Worm (Caenorhabditis elegans) whole organism, L1 larva: ENCODE data around the gene F55B11.6.

Experiments
- C04F5.9 ChIP-seq: sonication (generic microtip); optimal IDR thresholded peaks from 2 replicates; lab custom pipeline; 2016; ENCODE audit warnings: missing genetic modification characterization, missing compliant biosample characterization
- C16A3.4 ChIP-seq: fragments of 150-350 bp; optimal IDR thresholded peaks from 2 replicates; lab custom pipeline; 2014; ENCODE audit warnings: missing biosample characterization, missing genetic modification characterization
- Y116A8C.19 ChIP-seq: sonication (generic microtip); optimal IDR thresholded peaks from 2 replicates; lab custom pipeline; 2016; ENCODE audit warnings: missing compliant biosample characterization, missing genetic modification characterization, borderline replicate concordance
- aha-1 ChIP-seq: fragments of 150-350 bp; optimal IDR thresholded peaks from 2 replicates; lab custom pipeline; 2014; ENCODE audit warnings: missing biosample characterization, missing genetic modification characterization
- aly-2 ChIP-seq: fragments of 150-350 bp; optimal IDR thresholded peaks from 2 replicates; lab custom pipeline; 2014; ENCODE audit warnings: missing biosample characterization, missing genetic modification characterization
- blmp-1 ChIP-seq: fragments of 150-350 bp; optimal IDR thresholded peaks from 2 replicates; lab custom pipeline; 2014; ENCODE audit warnings: missing biosample characterization, missing genetic modification characterization
- ceh-63 ChIP-seq: fragments of 200-800 bp; sonication (Bioruptor generic); optimal IDR thresholded peaks from 2 replicates; lab custom pipeline; 2018; ENCODE audit warnings: mild to moderate bottlenecking, missing genetic modification characterization, missing compliant biosample characterization
- ceh-8 ChIP-seq: fragments of 200-800 bp; sonication (Bioruptor generic); optimal IDR thresholded peaks from 2 replicates; lab custom pipeline; 2018; ENCODE audit warnings: mild to moderate bottlenecking, missing genetic modification characterization, moderate library complexity, missing compliant biosample characterization
- efl-1 ChIP-seq, 4 experiments: fragments of 150-350 bp; optimal IDR thresholded peaks in 3 of 4; peaks in 1 of 4; 1 replicate in 1 of 4; 2 replicates in 3 of 4; lab custom pipeline; 2014; ENCODE audit warnings: missing biosample characterization in 2 of 4, missing genetic modification characterization in 2 of 4, missing genetic modification reagents in 2 of 4
- efl-3 ChIP-seq: fragments of 200-800 bp; sonication (Bioruptor generic); optimal IDR thresholded peaks from 2 replicates; lab custom pipeline; 2018; ENCODE audit warnings: mild to moderate bottlenecking, missing genetic modification characterization, missing compliant biosample characterization
- elt-3 ChIP-seq, 6 experiments: fragments of 150-350 bp in 1 of 6; sonication (generic microtip); optimal IDR thresholded peaks; 2 replicates each; lab custom pipeline; 2017 to 2018; ENCODE audit warnings: missing biosample characterization in 6 of 6, missing genetic modification characterization in 6 of 6, inconsistent platforms in 1 of 6
- ets-5 ChIP-seq: fragments of 200-800 bp; sonication (Bioruptor generic); IDR thresholded peaks from 2 replicates; pipeline ENCODE4 v1.3.6; 2022; ENCODE audit warnings: missing genetic modification characterization, missing compliant biosample characterization
- lin-35 ChIP-seq, 2 experiments: fragments of 150-350 bp; optimal IDR thresholded peaks; 2 replicates each; lab custom pipeline; 2014; ENCODE audit warnings: missing biosample characterization in 2 of 2, missing genetic modification characterization in 2 of 2, missing genetic modification reagents in 2 of 2
- lir-3 ChIP-seq: sonication (generic microtip); optimal IDR thresholded peaks from 2 replicates; lab custom pipeline; 2016; ENCODE audit warnings: mild to moderate bottlenecking, missing genetic modification characterization, moderate library complexity, missing compliant biosample characterization; ENCODE audit not compliant: poor library complexity
- mab-9 ChIP-seq: fragments of 200-800 bp; sonication (Bioruptor generic); IDR thresholded peaks from 2 replicates; pipeline ENCODE4 v1.3.6; 2022; ENCODE audit warnings: missing genetic modification reagents, missing genetic modification characterization, missing compliant biosample characterization
- mef-2 ChIP-seq: fragments of 150-350 bp; optimal IDR thresholded peaks from 2 replicates; lab custom pipeline; 2014; ENCODE audit warnings: missing biosample characterization, missing genetic modification characterization
- mep-1 ChIP-seq: fragments of 150-350 bp; optimal IDR thresholded peaks from 2 replicates; lab custom pipeline; 2014; ENCODE audit warnings: missing biosample characterization, missing genetic modification characterization
- nhr-11 ChIP-seq: fragments of 150-350 bp; optimal IDR thresholded peaks from 2 replicates; lab custom pipeline; 2014; ENCODE audit warnings: missing biosample characterization, missing genetic modification characterization
- nhr-237 ChIP-seq: fragments of 150-350 bp; optimal IDR thresholded peaks from 2 replicates; lab custom pipeline; 2014; ENCODE audit warnings: missing biosample characterization, missing genetic modification characterization
- nhr-85 ChIP-seq: sonication (generic microtip); peaks from one replicate; lab custom pipeline; 2016; ENCODE audit warnings: missing genetic modification characterization, inconsistent platforms, missing compliant biosample characterization
- skn-1 ChIP-seq: fragments of 150-350 bp; optimal IDR thresholded peaks from 2 replicates; lab custom pipeline; 2014; ENCODE audit warnings: missing biosample characterization, missing genetic modification characterization
- snpc-4 ChIP-seq: fragments of 150-350 bp; optimal IDR thresholded peaks from 2 replicates; lab custom pipeline; 2014; ENCODE audit warnings: missing biosample characterization, missing genetic modification characterization
- snu-23 ChIP-seq: sonication (generic microtip); optimal IDR thresholded peaks from 2 replicates; lab custom pipeline; 2016; ENCODE audit warnings: missing genetic modification characterization, missing compliant biosample characterization
- sup-37 ChIP-seq: fragments of 200-800 bp; sonication (Bioruptor generic); optimal IDR thresholded peaks from 2 replicates; lab custom pipeline; 2018; ENCODE audit warnings: mild to moderate bottlenecking, missing genetic modification characterization, missing compliant biosample characterization
- tbx-2 ChIP-seq: sonication (generic microtip); optimal IDR thresholded peaks from 2 replicates; lab custom pipeline; 2016; ENCODE audit warnings: missing genetic modification characterization, missing compliant biosample characterization
- tlp-1 ChIP-seq: fragments of 150-350 bp; optimal IDR thresholded peaks from 2 replicates; lab custom pipeline; 2014; ENCODE audit warnings: missing biosample characterization, missing genetic modification characterization
- unc-30 ChIP-seq: sonication (generic microtip); optimal IDR thresholded peaks from 2 replicates; lab custom pipeline; 2017; ENCODE audit warnings: missing biosample characterization, missing genetic modification characterization
- xbp-1 ChIP-seq: sonication (generic microtip); optimal IDR thresholded peaks from 2 replicates; lab custom pipeline; 2016; ENCODE audit warnings: missing genetic modification characterization, missing compliant biosample characterization
- zag-1 ChIP-seq: fragments of 150-350 bp; optimal IDR thresholded peaks from 2 replicates; lab custom pipeline; 2014; ENCODE audit warnings: missing biosample characterization, missing genetic modification characterization
- ztf-4 ChIP-seq: fragments of 150-350 bp; optimal IDR thresholded peaks from 2 replicates; lab custom pipeline; 2014; ENCODE audit warnings: missing biosample characterization, missing genetic modification characterization

Gene F55B11.6

ce11 chrIV:14393838-14394237 lies 23.2 kb downstream of the F55B11.6 start, which contains the start of gene clc-8:
TSS of gene clc-8 (plus strand) at chrIV:14394138.
- TF ChIP-seq efl-1 (optimal IDR thresholded peaks at IDR 0.05; lab: Kevin White, UChicago) (no peak), efl-1 (GFP tag; optimal IDR thresholded peaks at IDR 0.05 in 1 of 2; lab: Kevin White, UChicago) (peak in 1 of 2 experiments; percentile 7), ztf-4 (no peak)

ce11 chrIV:14391746-14392145 lies 25.3 kb downstream of the F55B11.6 start:
- TF ChIP-seq aly-2 (no peak), snu-23 (GFP tag; lab: Kevin White, UChicago) (peak; percentile 5), nhr-85 (tag; lab: Kevin White, UChicago) (peak; percentile 27), blmp-1 (tag; lab: Kevin White, UChicago) (peak; percentile 95)

- TF ChIP-seq snpc-4 = no peak
- TF ChIP-seq ceh-8 (GFP tag; lab: Kevin White, UChicago) = no peak
- TF ChIP-seq unc-30 (tag; lab: Kevin White, UChicago) = no peak
These were observed 25.8 kb downstream of the F55B11.6 start for ce11 chrIV:14391268-14391667.

DNA sequence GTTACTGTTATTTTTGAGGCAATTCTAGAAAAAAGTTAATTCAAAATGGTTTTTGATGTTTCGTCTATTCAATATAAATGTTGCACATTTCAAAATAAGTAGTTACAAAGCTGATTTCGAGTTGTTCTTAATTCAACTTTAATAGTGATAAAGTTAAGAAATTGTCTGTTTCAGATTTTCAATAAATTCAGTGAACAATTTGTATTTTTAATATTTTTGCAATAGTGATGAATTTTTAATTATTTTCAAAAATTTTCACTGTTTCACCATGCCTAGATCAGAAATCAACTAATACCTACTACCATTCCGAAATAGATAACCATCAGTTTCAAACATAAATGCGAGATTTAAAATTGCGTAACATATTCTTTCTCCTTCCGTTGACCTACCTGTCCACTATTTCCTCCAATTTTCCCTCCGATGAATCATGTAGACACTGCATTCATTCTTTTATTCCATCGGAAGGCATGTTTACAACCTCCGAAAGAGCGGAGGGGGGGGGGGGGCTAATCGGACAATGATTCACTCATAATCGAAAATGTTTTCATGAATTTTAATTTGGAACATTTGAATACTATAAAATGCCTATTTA lies 26.9 kb downstream of the F55B11.6 start:
- TF ChIP-seq efl-3 (GFP tag; lab: Kevin White, UChicago) (no peak), C04F5.9 (no peak), nhr-85 (tag; lab: Kevin White, UChicago) (peak; percentile 62), aha-1 (tag; lab: Kevin White, UChicago) (no peak), snu-23 (GFP tag; lab: Kevin White, UChicago) (no peak), nhr-237 (no peak), zag-1 (tag; lab: Kevin White, UChicago) (no peak), ceh-63 (no peak), tlp-1 (no peak), sup-37 (GFP tag; lab: Kevin White, UChicago) (no peak), efl-1 (optimal IDR thresholded peaks at IDR 0.05; lab: Kevin White, UChicago) (no peak), efl-1 (GFP tag; optimal IDR thresholded peaks at IDR 0.05 in 1 of 2; lab: Kevin White, UChicago) (no peak), blmp-1 (tag; lab: Kevin White, UChicago) (peak; percentile 77), C16A3.4 (tag; lab: Kevin White, UChicago) (no peak), mef-2 (no peak), tbx-2 (tag; lab: Kevin White, UChicago) (no peak), mab-9 (GFP tag; lab: Robert Waterston, UW) (no peak), lir-3 (tag; lab: Kevin White, UChicago) (no peak)

DNA sequence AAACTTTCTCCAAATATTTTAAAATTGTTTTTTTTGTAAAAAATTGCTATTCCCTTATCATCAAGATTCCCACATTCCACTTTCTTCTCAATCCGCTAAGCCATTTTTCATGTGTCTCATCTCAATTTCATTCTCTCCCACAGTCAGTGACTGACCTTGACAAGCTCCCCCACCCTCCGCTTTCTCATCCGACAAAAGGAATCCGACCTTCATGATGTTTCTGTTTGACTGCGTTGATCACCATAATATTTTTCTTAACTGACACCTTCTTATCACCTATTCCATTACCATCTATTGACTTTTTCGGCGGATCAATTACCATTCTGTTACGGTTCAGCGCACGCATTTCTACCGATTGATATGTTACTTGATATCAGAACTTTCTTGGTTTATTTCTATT lies 28.0 kb downstream of the F55B11.6 start:
- TF ChIP-seq efl-3 (GFP tag; lab: Kevin White, UChicago) (no peak), blmp-1 (tag; lab: Kevin White, UChicago) (peak; percentile 95), ets-5 (GFP tag; lab: Robert Waterston, UW) (no peak), mep-1 (tag; lab: Kevin White, UChicago) (peak; percentile 23), C04F5.9 (no peak), snu-23 (GFP tag; lab: Kevin White, UChicago) (peak; percentile 47), nhr-11 (tag; lab: Kevin White, UChicago) (no peak), xbp-1 (no peak), skn-1 (tag; lab: Kevin White, UChicago) (no peak), mef-2 (no peak), Y116A8C.19 (tag; lab: Kevin White, UChicago) (no peak), nhr-85 (tag; lab: Kevin White, UChicago) (peak; percentile 71), elt-3 (tag; optimal IDR thresholded peaks at IDR 0.05; lab: Kevin White, UChicago) (peak in 4 of 6 experiments; percentile 30 to 80 (median 50)), snpc-4 (no peak), lin-35 (GFP tag; optimal IDR thresholded peaks at IDR 0.05; lab: Kevin White, UChicago) (no peak)
